Worm (Caenorhabditis elegans): ENCODE results near the gene F56C3.3.

- TF ChIP-seq mef-2 (tag; optimal IDR thresholded peaks at IDR 0.05) (no peak), nhr-237 (tag; optimal IDR thresholded peaks at IDR 0.05) (no peak), Y116A8C.19 (tag; optimal IDR thresholded peaks at IDR 0.05; ENCODE audit: borderline replicate concordance) (no peak), sup-37 (GFP tag; optimal IDR thresholded peaks at IDR 0.05) (no peak), elt-2 (tag; optimal IDR thresholded peaks at IDR 0.05) (no peak), lin-13 (GFP tag; optimal IDR thresholded peaks at IDR 0.05) (no peak), unc-86 (tag; optimal IDR thresholded peaks at IDR 0.05) (no peak), snpc-4 (tag; optimal IDR thresholded peaks at IDR 0.05) (no peak), ceh-88 (GFP tag; IDR thresholded peaks at IDR 0.05) (no peak), elt-3 (tag; optimal IDR thresholded peaks at IDR 0.05) (no peak), unc-130 (tag; optimal IDR thresholded peaks at IDR 0.05) (no peak), lsy-2 (tag; optimal IDR thresholded peaks at IDR 0.05) (no peak)
Measured at ce11 chrX:1383546-1383945, 25.4 kb upstream of the F56C3.3 start.
